Worm (Caenorhabditis elegans) whole organism, L1 larva: Measurements from ENCODE around the gene C17H12.8.
A peak's percentile ranks its signal among the peaks of the same experiment; 100 is the strongest.

Experiments used
- ama-1 ChIP-seq: fragments of 150-350 bp; optimal IDR thresholded peaks from 2 replicates; lab custom pipeline; 2014
- egl-27 ChIP-seq, 2 experiments: fragments of 150-350 bp in 1 of 2; sonication (generic microtip); optimal IDR thresholded peaks; 3 replicates each; lab custom pipeline; 2017 to 2018; ENCODE audit warnings: missing biosample characterization in 2 of 2, missing genetic modification characterization in 2 of 2, missing genetic modification reagents in 2 of 2
- fkh-10 ChIP-seq: sonication (generic microtip); optimal IDR thresholded peaks from 2 replicates; lab custom pipeline; 2017; ENCODE audit warnings: missing biosample characterization, missing genetic modification reagents, missing genetic modification characterization
- hlh-4 ChIP-seq: sonication (generic microtip); optimal IDR thresholded peaks from 2 replicates; lab custom pipeline; 2016; ENCODE audit warnings: mild to moderate bottlenecking, missing genetic modification characterization, missing compliant biosample characterization
- lin-13 ChIP-seq: fragments of 150-350 bp; optimal IDR thresholded peaks from 2 replicates; lab custom pipeline; 2014; ENCODE audit warnings: missing biosample characterization, missing genetic modification reagents, missing genetic modification characterization
- zag-1 ChIP-seq: fragments of 150-350 bp; optimal IDR thresholded peaks from 2 replicates; lab custom pipeline; 2014; ENCODE audit warnings: missing biosample characterization, missing genetic modification characterization
- ztf-11 ChIP-seq, 2 experiments: sonication (generic microtip); optimal IDR thresholded peaks; 2 replicates each; lab custom pipeline; 2016 to 2017; ENCODE audit warnings: missing genetic modification characterization in 2 of 2, missing biosample characterization in 1 of 2, missing compliant biosample characterization in 1 of 2

ce11 chrIV:6785873-6786272 is 32.6 kb upstream of the C17H12.8 start:
- TF ChIP-seq hlh-4 (tag; lab: Kevin White, UChicago) (no peak), fkh-10 (GFP tag; lab: Kevin White, UChicago) (no peak), zag-1 (tag; lab: Kevin White, UChicago) (no peak), ama-1 (peak; percentile 19), lin-13 (GFP tag; lab: Kevin White, UChicago) (peak; percentile 37), ztf-11 (tag; optimal IDR thresholded peaks at IDR 0.05; lab: Kevin White, UChicago) (no peak), egl-27 (tag; optimal IDR thresholded peaks at IDR 0.05; lab: Kevin White, UChicago) (peak in 1 of 2 experiments; percentile 16)
